Worm (Caenorhabditis elegans) whole organism, L1 larva: ENCODE results near the gene clec-219.

Experiments
- C16A3.4 ChIP-seq: fragments of 150-350 bp; optimal IDR thresholded peaks from 2 replicates; lab custom pipeline; 2014; ENCODE audit warnings: missing biosample characterization, missing genetic modification characterization
- Y116A8C.19 ChIP-seq: sonication (generic microtip); optimal IDR thresholded peaks from 2 replicates; lab custom pipeline; 2016; ENCODE audit warnings: missing compliant biosample characterization, missing genetic modification characterization, borderline replicate concordance
- alr-1 ChIP-seq: fragments of 200-800 bp; sonication (Bioruptor generic); optimal IDR thresholded peaks from 2 replicates; lab custom pipeline; 2018; ENCODE audit warnings: borderline replicate concordance, mild to moderate bottlenecking, missing genetic modification characterization, missing compliant biosample characterization
- blmp-1 ChIP-seq: fragments of 150-350 bp; optimal IDR thresholded peaks from 2 replicates; lab custom pipeline; 2014; ENCODE audit warnings: missing biosample characterization, missing genetic modification characterization
- egl-27 ChIP-seq, 2 experiments: fragments of 150-350 bp in 1 of 2; sonication (generic microtip); optimal IDR thresholded peaks; 3 replicates each; lab custom pipeline; 2017 to 2018; ENCODE audit warnings: missing biosample characterization in 2 of 2, missing genetic modification characterization in 2 of 2, missing genetic modification reagents in 2 of 2
- lin-39 ChIP-seq: fragments of 150-350 bp; optimal IDR thresholded peaks from 2 replicates; lab custom pipeline; 2014; ENCODE audit warnings: missing biosample characterization, missing genetic modification reagents, missing genetic modification characterization
- lsy-2 ChIP-seq, 2 experiments: fragments of 150-350 bp; optimal IDR thresholded peaks; 2 replicates each; lab custom pipeline; 2014; ENCODE audit warnings: missing biosample characterization in 2 of 2, missing genetic modification characterization in 2 of 2
- nhr-11 ChIP-seq: fragments of 150-350 bp; optimal IDR thresholded peaks from 2 replicates; lab custom pipeline; 2014; ENCODE audit warnings: missing biosample characterization, missing genetic modification characterization
- nhr-237 ChIP-seq: fragments of 150-350 bp; optimal IDR thresholded peaks from 2 replicates; lab custom pipeline; 2014; ENCODE audit warnings: missing biosample characterization, missing genetic modification characterization
- nhr-28 ChIP-seq: fragments of 150-350 bp; optimal IDR thresholded peaks from 2 replicates; lab custom pipeline; 2014; ENCODE audit warnings: missing biosample characterization, missing genetic modification characterization
- nhr-84 ChIP-seq: sonication (generic microtip); optimal IDR thresholded peaks from 2 replicates; lab custom pipeline; 2017; ENCODE audit warnings: missing biosample characterization, missing genetic modification characterization
- pag-3 ChIP-seq: sonication (generic microtip); optimal IDR thresholded peaks from 2 replicates; lab custom pipeline; 2017; ENCODE audit warnings: missing genetic modification characterization, mild to moderate bottlenecking, missing compliant biosample characterization, antibody characterized with exemption, borderline replicate concordance; ENCODE audit not compliant: insufficient read depth
- rnt-1 ChIP-seq: sonication (generic microtip); optimal IDR thresholded peaks from 2 replicates; lab custom pipeline; 2016; ENCODE audit warnings: mild to moderate bottlenecking, missing genetic modification characterization, moderate library complexity, missing compliant biosample characterization
- snu-23 ChIP-seq: sonication (generic microtip); optimal IDR thresholded peaks from 2 replicates; lab custom pipeline; 2016; ENCODE audit warnings: missing genetic modification characterization, missing compliant biosample characterization
- sptf-1 ChIP-seq: fragments of 150-350 bp; optimal IDR thresholded peaks from 2 replicates; lab custom pipeline; 2014; ENCODE audit warnings: missing biosample characterization, missing genetic modification characterization
- tbx-2 ChIP-seq: sonication (generic microtip); optimal IDR thresholded peaks from 2 replicates; lab custom pipeline; 2016; ENCODE audit warnings: missing genetic modification characterization, missing compliant biosample characterization
- tlp-1 ChIP-seq: fragments of 150-350 bp; optimal IDR thresholded peaks from 2 replicates; lab custom pipeline; 2014; ENCODE audit warnings: missing biosample characterization, missing genetic modification characterization
- vab-15 ChIP-seq: sonication (generic microtip); optimal IDR thresholded peaks from 2 replicates; lab custom pipeline; 2017; ENCODE audit warnings: missing genotype, mild to moderate bottlenecking, missing genetic modification characterization, missing compliant biosample characterization
- zag-1 ChIP-seq: fragments of 150-350 bp; optimal IDR thresholded peaks from 2 replicates; lab custom pipeline; 2014; ENCODE audit warnings: missing biosample characterization, missing genetic modification characterization

Gene clec-219

DNA sequence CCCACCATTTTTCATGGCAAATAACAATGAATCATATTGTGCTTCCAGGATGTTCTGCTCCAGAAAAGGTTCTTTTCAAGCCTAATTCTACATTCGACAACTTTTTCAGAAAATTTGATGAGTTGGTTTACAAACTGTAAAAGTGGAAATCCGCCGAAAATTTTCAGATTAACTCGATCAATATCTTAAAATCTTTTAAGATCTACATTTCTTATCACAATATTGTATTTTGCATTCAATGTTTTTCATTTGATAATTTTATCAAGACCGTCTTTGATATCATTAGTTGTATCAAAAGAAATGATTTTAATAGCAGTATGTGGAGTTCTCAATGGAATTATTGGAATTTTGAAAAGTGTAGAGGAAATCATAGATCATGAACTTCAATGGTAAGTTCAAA lies 41.6 kb downstream of the clec-219 start, which contains the start of gene F38E1.6:
Gene F38E1.6 (plus strand): TSS at position 301 of the 400 bp plus-strand sequence.
- TF ChIP-seq alr-1 (tag; lab: Kevin White, UChicago): peak; percentile 38
- TF ChIP-seq zag-1 (tag; lab: Kevin White, UChicago): no peak
- TF ChIP-seq, all 84 proteins: peak for 1

DNA sequence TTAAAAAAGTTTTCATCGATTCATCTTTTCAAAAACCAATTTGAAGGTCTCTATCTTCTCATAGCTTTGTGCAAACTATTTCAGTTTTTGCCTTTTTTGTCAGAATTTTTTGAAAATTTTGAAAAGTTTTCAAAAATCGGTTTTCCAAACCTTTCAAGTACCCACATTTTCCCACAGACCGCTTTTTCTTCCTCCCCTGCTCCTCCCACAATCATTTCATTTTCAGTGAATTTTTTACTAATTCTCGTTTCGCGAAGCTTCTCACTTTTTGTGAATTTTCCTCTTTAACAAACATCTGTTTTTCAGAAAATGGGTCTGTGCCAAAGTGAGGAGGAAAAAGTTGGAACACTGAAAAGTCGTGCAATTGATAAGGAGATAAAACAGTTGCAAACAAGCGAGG lies 52.5 kb downstream of the clec-219 start, which contains the start of gene gpa-2:
Gene gpa-2 (plus strand): TSS at position 301 of the 400 bp plus-strand sequence.
- TF ChIP-seq nhr-237 (tag; lab: Kevin White, UChicago): no peak
- TF ChIP-seq nhr-28 (tag; lab: Kevin White, UChicago): no peak
- no peak for TF ChIP-seq Y116A8C.19 (tag; lab: Kevin White, UChicago)
- no peak for TF ChIP-seq snu-23
- TF ChIP-seq lsy-2 (tag; optimal IDR thresholded peaks at IDR 0.05; lab: Kevin White, UChicago): no peak
- TF ChIP-seq pag-3 (tag; lab: Kevin White, UChicago): no peak
- TF ChIP-seq C16A3.4 (tag; lab: Kevin White, UChicago): no peak
- no peak for TF ChIP-seq egl-27 (tag; optimal IDR thresholded peaks at IDR 0.05; lab: Kevin White, UChicago)
- TF ChIP-seq nhr-84 (tag; lab: Kevin White, UChicago): no peak
- TF ChIP-seq tbx-2 (tag; lab: Kevin White, UChicago): no peak
- no peak for TF ChIP-seq lin-39 (tag; lab: Kevin White, UChicago)
- TF ChIP-seq tlp-1 (tag; lab: Kevin White, UChicago): no peak
- no peak for TF ChIP-seq nhr-11 (tag; lab: Kevin White, UChicago)
- no peak for TF ChIP-seq blmp-1 (tag; lab: Kevin White, UChicago)
- no peak for TF ChIP-seq vab-15 (tag; lab: Kevin White, UChicago)
- TF ChIP-seq zag-1 (tag; lab: Kevin White, UChicago): no peak
- no peak for TF ChIP-seq rnt-1 (tag; lab: Kevin White, UChicago)
- no peak for TF ChIP-seq sptf-1
- TF ChIP-seq alr-1 (tag; lab: Kevin White, UChicago): no peak
- TF ChIP-seq, all 84 proteins: peak for 0
